Fruit fly (Drosophila melanogaster): Measurements from ENCODE around the gene Brd.

Brd gene

DNA sequence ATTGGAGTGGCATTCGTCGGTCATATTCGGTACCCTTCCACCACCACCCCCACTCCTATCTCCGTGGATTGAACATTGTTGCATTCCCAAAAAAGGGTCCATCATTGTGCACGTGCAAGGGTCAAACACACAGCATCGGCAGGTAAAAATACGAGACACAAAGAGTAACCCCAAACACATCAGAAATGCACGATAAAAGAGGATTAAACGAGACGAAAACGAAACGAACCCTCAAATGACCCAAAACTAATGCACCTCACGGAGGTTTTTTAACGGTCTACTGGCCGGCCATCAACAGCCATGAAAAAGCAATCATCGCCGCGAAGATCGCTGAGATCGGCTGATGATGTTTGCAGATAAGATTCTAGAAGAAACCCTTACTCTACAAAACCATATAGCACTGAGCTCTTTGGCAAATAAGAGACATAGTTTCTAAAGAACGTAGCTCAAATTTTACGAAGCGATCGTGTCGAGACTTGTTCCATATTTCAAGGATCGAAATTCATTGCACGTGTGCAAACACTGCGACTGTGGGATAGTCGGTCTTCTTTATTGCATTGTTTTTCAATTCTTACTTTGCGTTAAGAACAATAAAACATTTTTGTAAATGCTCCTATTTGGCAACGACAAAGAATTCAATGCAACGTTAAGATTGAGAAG, 6.1 kb upstream of the Brd start:
- TF ChIP-seq CTCF (optimal IDR thresholded peaks at IDR 0.05) (no peak), CG8478 (optimal IDR thresholded peaks at IDR 0.05) (no peak)

DNA sequence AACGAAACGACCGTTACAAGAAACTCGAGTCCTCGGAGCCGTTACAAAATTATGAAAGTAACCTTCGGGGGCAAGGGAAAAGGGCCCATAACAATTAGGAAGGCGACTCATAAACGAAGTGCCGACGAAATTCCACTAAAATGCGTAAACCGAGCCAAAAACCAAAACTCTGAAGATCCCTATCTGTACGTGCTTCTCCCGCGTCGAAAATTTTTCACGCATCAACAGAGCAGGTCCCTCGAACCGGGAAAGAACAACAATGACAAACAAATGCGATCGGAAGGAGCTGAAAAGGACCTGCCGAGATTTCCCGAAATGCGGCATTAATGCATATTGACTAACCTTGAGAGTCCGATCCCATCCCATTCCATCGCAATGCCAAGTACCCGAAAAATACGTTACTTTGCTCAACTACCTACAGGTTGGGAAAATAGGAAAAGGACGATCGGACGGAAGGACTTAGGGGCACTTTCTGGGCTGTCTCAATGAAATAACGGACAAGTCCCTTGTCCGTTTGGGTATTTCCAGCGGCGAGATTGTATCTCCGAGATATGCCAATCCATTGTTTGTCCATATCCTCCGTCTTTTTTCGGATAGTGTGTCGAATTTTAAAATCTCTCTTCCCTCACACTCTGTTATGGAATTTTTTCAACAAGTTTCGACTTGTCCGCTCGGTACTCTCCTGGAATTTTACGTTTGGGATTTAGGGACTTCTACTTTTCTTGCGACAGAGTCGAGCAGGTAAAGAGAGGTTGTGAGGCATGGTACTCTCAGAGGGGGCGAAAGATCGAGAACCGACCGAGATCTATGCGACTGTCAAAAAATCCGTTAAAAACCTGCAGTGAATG, 4.6 kb upstream of the Brd start:
- TF ChIP-seq CTCF (optimal IDR thresholded peaks at IDR 0.05) (no peak), CG8478 (optimal IDR thresholded peaks at IDR 0.05) (no peak)

DNA sequence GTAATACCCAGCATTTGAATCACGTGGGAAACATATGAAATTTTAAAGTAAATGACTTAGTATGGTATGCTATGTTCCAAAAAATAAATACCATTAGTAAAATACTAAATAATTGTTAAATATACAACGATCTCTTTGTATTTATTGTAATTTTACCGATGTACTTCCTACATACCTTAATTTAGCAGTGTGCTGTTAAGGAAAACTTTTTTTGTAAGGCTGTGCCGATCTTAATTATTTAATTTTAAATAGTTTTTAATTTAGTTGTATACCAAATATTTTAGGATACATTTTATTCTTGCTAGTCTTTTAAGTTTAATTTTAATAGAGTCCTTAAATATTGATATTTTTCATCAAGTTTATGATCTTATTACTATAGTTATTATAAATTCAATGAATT, 3.9 kb upstream of the Brd start:
- TF ChIP-seq CG8478 (optimal IDR thresholded peaks at IDR 0.05), result no peak
- TF ChIP-seq CTCF (optimal IDR thresholded peaks at IDR 0.05), result no peak

DNA sequence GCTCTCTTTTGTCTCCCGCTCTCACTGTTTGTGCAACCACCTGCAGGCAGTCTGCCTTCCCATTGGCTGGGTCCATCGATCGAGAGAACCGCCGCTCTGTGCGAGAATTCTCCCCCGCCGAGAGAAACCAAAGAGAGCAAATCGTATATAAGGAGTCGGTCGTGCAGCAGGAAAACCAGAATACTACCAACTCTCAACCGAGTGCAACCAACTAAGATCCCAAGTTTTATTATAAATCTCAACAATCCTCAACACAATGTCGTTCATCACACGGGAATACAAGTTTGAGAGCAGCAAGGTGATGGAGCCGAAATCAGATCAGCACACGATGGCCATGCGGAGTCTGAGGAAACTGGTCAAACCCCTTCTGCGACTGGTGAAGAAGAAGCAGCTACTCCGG, 3.3 kb upstream of the Brd start, which contains the start of gene Tom:
Gene Tom (plus strand): TSS at position 174 of the 400 bp plus-strand sequence.
- TF ChIP-seq CG8478 (optimal IDR thresholded peaks at IDR 0.05) (no peak), CTCF (optimal IDR thresholded peaks at IDR 0.05) (no peak)

DNA sequence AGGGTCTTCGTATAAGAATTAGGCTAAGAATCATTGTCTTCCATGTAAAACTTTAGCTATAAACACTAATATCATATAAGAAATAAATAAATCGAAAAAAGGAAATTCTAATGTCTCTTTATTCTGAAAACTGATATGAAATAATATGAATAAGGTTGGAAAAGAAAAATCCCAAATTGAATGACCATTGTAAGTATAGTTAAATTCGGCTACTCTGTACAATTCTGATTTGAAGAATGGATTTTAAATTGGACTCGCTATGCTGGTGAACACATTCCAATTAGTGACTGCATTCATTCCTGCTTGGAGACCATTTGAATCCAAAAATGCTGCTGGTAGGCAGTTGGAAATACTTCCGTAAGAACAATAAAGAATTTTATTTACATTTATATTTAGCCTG, 2.3 kb upstream of the Brd start:
- no peak for TF ChIP-seq CG8478 (optimal IDR thresholded peaks at IDR 0.05)
- no peak for TF ChIP-seq CTCF (optimal IDR thresholded peaks at IDR 0.05)

DNA sequence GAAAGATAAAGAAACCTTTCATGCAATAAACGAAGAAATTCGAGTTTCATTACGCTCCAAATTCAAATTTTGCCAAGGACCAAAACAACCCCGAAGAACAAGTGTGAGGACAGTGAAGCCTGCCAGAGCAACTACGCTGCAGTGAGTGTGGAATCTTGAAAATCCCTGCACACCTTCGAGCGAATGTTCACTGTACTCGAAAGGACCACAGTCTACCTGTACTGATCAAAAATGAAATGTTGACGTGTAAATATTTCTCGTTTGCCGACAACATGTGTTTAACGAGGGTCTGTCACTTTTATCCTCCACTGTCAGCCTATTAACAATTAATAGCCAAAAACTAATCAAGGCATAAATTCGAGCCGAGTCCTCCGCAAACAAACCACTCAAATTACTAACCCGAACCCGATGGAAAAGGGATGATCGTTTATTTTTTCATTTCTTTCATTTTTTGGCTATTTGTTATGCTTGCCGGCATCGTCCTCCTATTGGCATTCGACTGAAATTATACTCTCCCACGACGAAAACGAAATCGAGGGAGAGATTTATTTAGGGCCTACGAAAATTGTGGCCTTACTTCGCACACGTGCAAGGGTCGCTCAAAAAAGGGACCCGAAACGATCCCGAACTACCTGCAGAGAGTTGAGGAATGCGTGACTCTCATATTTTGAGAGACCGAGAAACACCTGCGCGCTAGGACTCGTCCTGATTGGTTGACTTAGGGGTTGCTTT, 408 bp upstream of the Brd start:
- TF ChIP-seq CG8478 (optimal IDR thresholded peaks at IDR 0.05) (no peak), CTCF (optimal IDR thresholded peaks at IDR 0.05) (no peak)

DNA sequence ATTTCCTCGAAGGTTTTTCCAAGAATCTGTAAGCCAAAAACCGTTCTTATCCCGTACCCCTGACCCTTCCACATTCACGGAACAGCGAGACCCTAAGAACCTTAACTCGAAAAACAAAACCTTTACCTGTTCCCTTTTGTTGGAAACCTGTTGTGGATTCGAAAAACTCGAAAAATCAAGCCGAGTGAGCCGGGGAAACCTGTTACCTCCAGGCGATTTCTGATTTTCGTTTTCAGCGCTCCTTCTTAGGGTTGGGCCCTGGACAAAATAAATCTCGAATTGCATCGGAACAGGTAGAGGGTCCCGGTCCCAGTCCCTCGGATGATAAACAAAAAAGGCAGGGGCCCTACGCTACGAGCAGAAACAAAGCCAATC, 771 bp downstream of the Brd start:
- TF ChIP-seq CTCF (optimal IDR thresholded peaks at IDR 0.05), result no peak
- TF ChIP-seq CG8478 (optimal IDR thresholded peaks at IDR 0.05), result no peak

DNA sequence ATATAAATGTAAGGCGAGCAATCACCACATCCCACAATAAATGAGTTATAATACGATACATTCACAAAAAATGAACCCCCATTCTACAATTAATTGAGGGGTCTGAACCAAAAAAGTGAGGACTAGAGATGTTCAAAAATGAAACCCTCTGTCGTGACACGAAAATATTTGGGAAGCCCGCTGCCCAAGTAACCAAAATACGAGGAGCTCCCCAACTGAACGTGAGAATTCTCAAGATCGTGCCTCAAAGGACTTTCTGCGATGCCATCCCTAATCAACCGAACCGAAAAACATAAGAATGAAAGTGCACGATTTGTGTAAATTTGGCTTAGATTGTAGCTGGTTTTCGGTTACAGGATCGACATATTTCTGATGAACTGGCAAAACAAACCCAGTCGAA, 2.0 kb downstream of the Brd start, which contains the start of gene Ocho:
Gene Ocho (plus strand): TSS at position 336 of the 400 bp plus-strand sequence.
- no peak for TF ChIP-seq CG8478 (optimal IDR thresholded peaks at IDR 0.05)
- TF ChIP-seq CTCF (optimal IDR thresholded peaks at IDR 0.05), result no peak

DNA sequence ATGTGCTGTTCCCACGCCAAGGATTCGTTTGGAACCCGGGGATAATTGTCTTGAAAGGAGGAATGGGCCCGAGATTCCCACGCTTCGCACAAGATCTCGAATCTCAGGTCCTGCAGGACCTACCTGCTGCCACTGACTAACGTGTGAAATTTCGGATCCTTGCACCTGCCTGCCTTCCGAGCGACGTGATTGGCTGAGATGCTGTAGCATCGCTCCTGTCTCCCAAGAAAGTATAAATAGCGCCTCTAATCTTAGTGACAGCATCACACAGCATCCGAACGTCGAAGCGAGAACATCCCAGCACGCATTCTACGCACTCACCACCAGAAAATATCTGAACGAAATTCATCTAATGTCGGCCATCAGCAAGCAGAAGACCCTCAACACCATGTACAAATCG, 2.5 kb downstream of the Brd start:
- TF ChIP-seq CG8478 (optimal IDR thresholded peaks at IDR 0.05), result no peak
- TF ChIP-seq CTCF (optimal IDR thresholded peaks at IDR 0.05), result no peak

DNA sequence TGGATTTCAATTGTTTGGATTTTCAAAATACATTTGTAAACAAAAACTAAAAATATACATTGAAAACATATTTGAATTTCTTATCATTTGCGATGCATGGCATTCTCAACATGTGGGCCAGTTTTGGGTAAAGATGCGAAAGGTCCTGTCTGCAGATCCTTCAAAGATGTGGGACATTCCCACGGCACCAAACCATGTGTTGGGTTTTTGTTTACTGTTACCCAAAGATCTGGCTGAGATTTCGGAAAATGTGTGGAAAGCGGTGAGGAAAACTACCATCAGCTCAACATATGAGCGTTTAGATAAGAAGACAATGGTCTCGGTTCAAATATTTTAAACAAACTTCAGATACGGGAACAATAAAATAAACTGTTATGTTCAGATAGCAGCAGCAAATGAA, 3.6 kb downstream of the Brd start:
- no peak for TF ChIP-seq CG8478 (optimal IDR thresholded peaks at IDR 0.05)
- TF ChIP-seq CTCF (optimal IDR thresholded peaks at IDR 0.05), result no peak

DNA sequence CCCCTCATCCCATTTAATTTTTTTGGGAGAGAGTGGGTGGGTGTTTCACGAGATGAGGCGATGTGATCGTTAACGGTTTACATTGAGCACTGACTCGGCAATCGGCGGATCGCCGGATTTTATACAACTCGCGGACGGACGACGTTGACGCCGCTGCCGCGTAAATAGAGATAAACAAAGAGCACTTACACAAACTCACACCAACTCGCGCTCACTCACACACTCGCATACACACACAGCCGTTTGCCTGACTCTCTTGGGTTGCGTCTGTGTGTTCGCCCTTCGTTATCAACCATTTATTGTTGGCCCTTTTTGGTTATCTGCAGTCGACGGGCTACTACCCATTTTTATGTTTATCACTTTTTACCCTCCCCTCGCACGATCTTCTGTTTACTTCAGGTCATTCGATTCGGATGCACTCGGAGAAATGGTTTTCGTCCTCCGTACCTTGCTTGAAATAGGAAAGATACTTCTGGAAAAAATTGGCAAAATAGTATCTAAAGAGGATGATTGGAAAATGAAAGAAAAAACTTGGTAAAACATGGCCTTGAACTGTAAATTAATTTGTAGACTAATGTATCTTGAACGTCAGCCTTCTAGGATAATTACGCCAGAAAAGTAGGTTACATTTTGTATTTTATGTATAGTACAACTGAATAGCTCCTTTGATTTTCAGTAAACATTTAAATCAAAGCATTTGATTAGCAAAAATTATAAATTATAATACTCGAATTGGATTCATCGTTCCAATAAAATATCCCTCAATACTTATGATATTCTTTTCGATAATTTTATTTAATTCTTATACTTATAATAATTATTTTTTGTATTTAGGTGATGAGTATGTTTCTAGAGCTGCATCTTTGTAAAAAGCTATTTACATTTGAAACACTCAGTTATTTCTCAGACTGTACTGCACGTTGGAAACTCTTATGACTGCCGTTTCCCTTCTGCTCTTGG, 5.3 kb downstream of the Brd start:
- TF ChIP-seq CG8478 (optimal IDR thresholded peaks at IDR 0.05) (no peak), CTCF (optimal IDR thresholded peaks at IDR 0.05) (no peak)

DNA sequence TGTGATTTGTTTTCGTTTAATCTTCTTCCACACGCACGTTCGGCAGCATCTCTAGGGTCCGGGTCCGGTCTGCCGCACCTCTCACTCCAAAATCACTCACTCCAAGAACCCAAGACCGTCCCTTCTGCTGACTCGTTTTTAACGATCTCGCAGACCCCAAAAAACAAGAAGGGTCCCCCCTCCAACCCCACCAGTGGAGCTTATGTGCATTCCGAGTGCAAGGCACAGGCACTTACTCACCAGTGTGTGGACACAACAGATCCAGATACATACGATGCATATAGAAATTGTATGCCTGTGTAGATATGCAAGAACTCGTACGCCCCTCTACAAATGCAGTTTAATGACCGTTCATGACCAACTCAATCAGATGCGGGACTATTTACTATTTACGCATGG, 6.0 kb downstream of the Brd start:
- TF ChIP-seq CTCF (optimal IDR thresholded peaks at IDR 0.05), result no peak
- TF ChIP-seq CG8478 (optimal IDR thresholded peaks at IDR 0.05), result no peak

DNA sequence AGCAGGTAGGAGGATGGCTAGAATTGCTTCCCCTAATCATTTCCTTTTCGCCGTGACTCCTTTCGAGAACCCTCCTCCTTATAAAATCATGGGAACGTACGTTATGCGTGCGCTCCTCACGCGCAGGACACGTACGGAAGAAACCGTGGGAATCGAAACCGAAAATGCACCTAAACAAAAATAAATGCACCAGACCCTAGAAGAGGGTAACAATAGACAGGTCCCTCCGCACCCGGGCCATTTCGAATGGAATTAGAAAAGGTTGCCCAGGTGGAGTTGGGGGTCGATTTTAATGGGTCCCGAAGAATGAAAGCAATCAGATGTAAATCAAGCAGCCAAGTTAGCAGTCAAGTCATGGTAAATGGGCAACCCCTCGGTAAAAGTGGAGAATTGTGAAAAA, 6.9 kb downstream of the Brd start, which contains the start of gene CG3349:
Gene CG3349 (plus strand): TSS at position 289 of the 400 bp plus-strand sequence.
- TF ChIP-seq CG8478 (optimal IDR thresholded peaks at IDR 0.05), result no peak
- no peak for TF ChIP-seq CTCF (optimal IDR thresholded peaks at IDR 0.05)

DNA sequence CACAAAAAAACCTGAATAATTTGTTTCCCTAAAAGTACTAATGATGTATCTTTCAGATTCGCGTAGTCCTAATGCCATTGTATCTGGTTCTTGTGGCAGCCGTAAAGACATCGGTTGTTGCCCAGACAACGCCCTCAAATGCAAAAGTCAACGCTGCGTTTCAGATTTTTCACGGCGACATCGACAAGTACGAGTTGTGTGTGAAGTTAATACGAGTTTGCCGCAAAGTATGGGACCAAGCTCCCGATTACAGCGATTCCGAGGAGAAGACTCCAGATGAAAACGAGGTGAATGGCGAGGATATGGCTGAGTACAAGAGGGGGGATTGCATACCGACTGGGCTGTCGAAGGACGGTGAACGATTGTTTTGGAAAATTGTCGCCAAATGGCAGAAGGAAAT, 7.6 kb downstream of the Brd start:
- TF ChIP-seq CTCF (optimal IDR thresholded peaks at IDR 0.05) (no peak), CG8478 (optimal IDR thresholded peaks at IDR 0.05) (no peak)
